Fruit fly (Drosophila melanogaster): Measurements from ENCODE around the gene Lsd-2.

Gene Lsd-2

dm6 chrX:15070137-15070536 lies 5.9 kb downstream of the Lsd-2 start:
- TF ChIP-seq Myc (optimal IDR thresholded peaks at IDR 0.05) (no peak), ttk (optimal IDR thresholded peaks at IDR 0.05) (no peak), insv (optimal IDR thresholded peaks at IDR 0.05) (no peak), psq (optimal IDR thresholded peaks at IDR 0.05) (no peak), Sin3A (optimal IDR thresholded peaks at IDR 0.05) (no peak), h (optimal IDR thresholded peaks at IDR 0.05) (no peak)

dm6 chrX:15069417-15069896 lies 6.6 kb downstream of the Lsd-2 start:
- no peak for TF ChIP-seq ttk (optimal IDR thresholded peaks at IDR 0.05)
- TF ChIP-seq psq (optimal IDR thresholded peaks at IDR 0.05): no peak
- no peak for TF ChIP-seq Myc (optimal IDR thresholded peaks at IDR 0.05)
- no peak for TF ChIP-seq Sin3A (optimal IDR thresholded peaks at IDR 0.05)
- TF ChIP-seq insv (optimal IDR thresholded peaks at IDR 0.05): no peak
- no peak for TF ChIP-seq h (optimal IDR thresholded peaks at IDR 0.05)

DNA sequence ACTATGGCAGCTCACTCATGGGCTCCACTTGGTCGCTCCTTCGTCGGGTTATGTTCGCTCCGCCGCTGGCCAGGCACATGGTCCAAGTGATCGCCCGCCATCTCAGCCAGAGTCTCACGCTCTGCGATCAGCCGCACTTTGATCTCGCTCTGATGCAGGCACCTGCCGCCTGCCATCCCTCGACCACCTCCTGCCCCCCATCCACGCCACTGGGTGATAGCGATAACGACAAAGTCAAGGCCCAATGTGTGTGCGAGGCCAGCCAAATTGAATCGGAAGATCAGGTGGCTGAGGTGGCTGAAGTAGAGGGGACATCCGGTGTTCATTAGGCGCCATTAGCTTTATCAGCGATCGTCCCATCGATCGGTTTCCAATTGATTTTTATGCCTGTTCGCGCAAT lies 7.5 kb downstream of the Lsd-2 start:
- TF ChIP-seq h (optimal IDR thresholded peaks at IDR 0.05) (no peak), insv (optimal IDR thresholded peaks at IDR 0.05) (no peak), Myc (optimal IDR thresholded peaks at IDR 0.05) (no peak), psq (optimal IDR thresholded peaks at IDR 0.05) (no peak), ttk (optimal IDR thresholded peaks at IDR 0.05) (no peak), Sin3A (optimal IDR thresholded peaks at IDR 0.05) (no peak)

DNA sequence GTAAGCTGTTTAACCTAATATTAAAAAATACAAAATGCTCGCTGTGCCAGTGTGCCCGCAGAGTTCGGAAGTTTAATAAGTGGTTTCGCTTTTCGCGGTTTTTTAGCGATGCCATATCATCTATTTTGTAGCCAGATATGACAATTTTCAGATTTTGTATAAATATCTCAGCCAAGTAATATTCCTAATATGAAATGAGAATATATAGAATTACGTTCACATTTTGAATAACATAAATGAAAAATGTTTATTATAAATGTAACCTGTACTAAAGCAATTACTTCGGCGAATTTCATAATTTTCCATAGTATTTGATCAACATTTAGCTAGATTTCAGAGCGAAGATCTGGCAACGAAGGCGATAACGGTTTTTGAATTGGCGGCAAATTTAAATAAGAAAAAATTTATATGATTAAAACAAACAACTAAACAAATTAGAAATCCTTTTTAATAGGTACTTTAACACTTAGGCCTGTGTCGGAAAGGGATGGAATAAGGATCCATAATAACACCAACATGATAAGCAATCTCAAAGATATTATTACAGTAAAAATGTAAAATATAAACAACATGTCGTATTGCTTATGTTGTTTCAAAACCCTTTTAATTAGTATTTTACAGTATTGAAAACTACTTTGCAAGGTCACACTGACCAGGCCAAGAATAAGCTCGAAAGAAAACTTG lies 9.5 kb downstream of the Lsd-2 start, which contains the start of the genes opm and dob:
Gene opm (minus strand): TSS at position 59 of the 684 bp plus-strand sequence.
Gene dob (plus strand): TSS at position 634 of the 684 bp plus-strand sequence.
- no peak for TF ChIP-seq h (optimal IDR thresholded peaks at IDR 0.05)
- TF ChIP-seq Sin3A (optimal IDR thresholded peaks at IDR 0.05): no peak
- no peak for TF ChIP-seq ttk (optimal IDR thresholded peaks at IDR 0.05)
- TF ChIP-seq Myc (optimal IDR thresholded peaks at IDR 0.05): no peak
- no peak for TF ChIP-seq insv (optimal IDR thresholded peaks at IDR 0.05)
- TF ChIP-seq psq (optimal IDR thresholded peaks at IDR 0.05): no peak

DNA sequence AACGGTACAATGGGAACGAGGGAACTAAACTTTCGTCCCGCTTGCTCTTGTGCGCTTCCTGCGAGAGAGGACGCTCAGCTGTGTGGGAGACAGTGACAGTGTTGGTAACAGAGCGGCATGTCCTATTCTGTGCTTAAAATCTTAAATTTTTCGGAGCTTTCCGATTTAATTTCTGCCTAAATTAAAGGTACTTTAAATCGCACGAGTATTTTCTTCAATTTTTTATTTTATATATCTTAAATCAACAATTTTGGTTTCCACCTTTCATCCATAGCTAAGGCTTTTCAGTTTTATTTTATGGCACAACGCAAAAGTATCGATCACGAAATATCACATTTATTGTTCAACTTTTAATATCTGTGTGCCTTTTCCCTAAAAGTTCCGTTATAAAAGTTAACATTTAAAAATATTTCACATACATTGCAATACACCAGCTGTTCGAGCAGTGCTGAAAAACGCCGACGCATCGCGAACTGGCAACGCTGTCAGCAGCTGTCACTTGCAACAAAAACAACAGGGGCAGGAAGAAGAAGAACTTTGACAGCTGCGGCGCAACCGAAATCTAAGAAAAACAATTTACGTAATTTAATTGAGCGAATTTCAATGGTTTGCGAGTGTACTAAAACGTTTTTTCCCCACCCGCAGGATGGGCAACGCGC lies 12.5 kb downstream of the Lsd-2 start, which contains the start of the genes hiw and ND-B18:
Gene hiw (minus strand): TSS at position 26 of the 659 bp plus-strand sequence.
Gene ND-B18 (plus strand): TSS at position 330 of the 659 bp plus-strand sequence.
- TF ChIP-seq Sin3A (optimal IDR thresholded peaks at IDR 0.05): no peak
- TF ChIP-seq insv (optimal IDR thresholded peaks at IDR 0.05): no peak
- no peak for TF ChIP-seq ttk (optimal IDR thresholded peaks at IDR 0.05)
- TF ChIP-seq psq (optimal IDR thresholded peaks at IDR 0.05): no peak
- TF ChIP-seq Myc (optimal IDR thresholded peaks at IDR 0.05): no peak
- TF ChIP-seq h (optimal IDR thresholded peaks at IDR 0.05): no peak

- TF ChIP-seq Sin3A (optimal IDR thresholded peaks at IDR 0.05) (no peak), h (optimal IDR thresholded peaks at IDR 0.05) (no peak), Myc (optimal IDR thresholded peaks at IDR 0.05) (no peak), ttk (optimal IDR thresholded peaks at IDR 0.05) (no peak), insv (optimal IDR thresholded peaks at IDR 0.05) (no peak), psq (optimal IDR thresholded peaks at IDR 0.05) (no peak)
These were observed 13.4 kb downstream of the Lsd-2 start for dm6 chrX:15062619-15063018.

dm6 chrX:15048713-15049112 lies 27.3 kb downstream of the Lsd-2 start:
- TF ChIP-seq h (optimal IDR thresholded peaks at IDR 0.05) (no peak), Myc (optimal IDR thresholded peaks at IDR 0.05) (no peak), Sin3A (optimal IDR thresholded peaks at IDR 0.05) (no peak), insv (optimal IDR thresholded peaks at IDR 0.05) (no peak), psq (optimal IDR thresholded peaks at IDR 0.05) (no peak), ttk (optimal IDR thresholded peaks at IDR 0.05) (no peak)

DNA sequence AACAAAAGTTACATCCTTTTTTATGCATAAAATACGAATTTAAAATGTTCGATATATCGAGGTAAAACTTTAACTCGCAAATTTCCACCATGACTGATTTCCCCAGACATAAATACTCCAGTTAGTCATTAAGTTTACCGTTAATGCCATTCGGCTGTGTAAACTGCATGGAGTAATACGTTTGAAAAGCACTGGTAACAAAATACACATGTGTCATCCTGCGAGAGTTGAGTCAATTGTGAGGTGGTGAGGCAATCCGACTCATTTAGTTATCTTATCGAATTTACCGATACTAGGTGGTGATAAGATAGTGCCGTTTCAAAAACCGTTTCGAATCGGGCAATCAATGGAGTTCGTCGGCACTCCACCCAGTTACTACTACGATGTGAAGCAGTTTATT lies 30.4 kb downstream of the Lsd-2 start:
- TF ChIP-seq h (optimal IDR thresholded peaks at IDR 0.05): no peak
- no peak for TF ChIP-seq psq (optimal IDR thresholded peaks at IDR 0.05)
- no peak for TF ChIP-seq insv (optimal IDR thresholded peaks at IDR 0.05)
- TF ChIP-seq ttk (optimal IDR thresholded peaks at IDR 0.05): no peak
- TF ChIP-seq Sin3A (optimal IDR thresholded peaks at IDR 0.05): no peak
- TF ChIP-seq Myc (optimal IDR thresholded peaks at IDR 0.05): no peak

DNA sequence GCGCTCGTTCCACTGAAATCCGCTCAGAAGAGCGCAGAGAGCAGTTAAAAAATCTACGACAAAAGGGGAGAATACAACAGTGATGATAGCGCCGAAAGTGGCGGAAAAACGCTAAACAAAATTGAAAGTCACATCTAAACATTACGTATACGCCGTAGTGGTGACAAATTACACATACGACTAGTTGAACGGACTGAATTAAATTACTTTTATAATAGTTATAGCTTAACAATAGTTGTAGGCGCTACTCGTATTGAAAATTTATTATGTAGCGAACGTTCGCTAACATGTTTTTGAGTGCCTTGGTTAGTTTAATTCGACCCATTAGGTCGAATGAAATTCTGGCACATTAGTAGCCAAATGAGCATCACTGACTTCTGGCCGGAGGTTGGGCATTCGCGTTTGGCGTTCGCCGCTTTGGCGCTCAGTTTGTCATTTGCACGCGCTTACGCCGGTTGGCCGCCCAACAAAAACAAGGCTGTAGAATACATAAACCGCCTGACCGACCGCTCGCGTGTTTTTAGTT lies 32.3 kb downstream of the Lsd-2 start, which contains the start of gene CG5541:
Gene CG5541 (plus strand): TSS at position 424 of the 526 bp plus-strand sequence.
- TF ChIP-seq insv (optimal IDR thresholded peaks at IDR 0.05) (no peak), psq (optimal IDR thresholded peaks at IDR 0.05) (no peak), h (optimal IDR thresholded peaks at IDR 0.05) (no peak), Sin3A (optimal IDR thresholded peaks at IDR 0.05) (no peak)

- no peak for TF ChIP-seq Myc (optimal IDR thresholded peaks at IDR 0.05)
- TF ChIP-seq psq (optimal IDR thresholded peaks at IDR 0.05): no peak
- TF ChIP-seq h (optimal IDR thresholded peaks at IDR 0.05): no peak
- no peak for TF ChIP-seq insv (optimal IDR thresholded peaks at IDR 0.05)
- TF ChIP-seq Sin3A (optimal IDR thresholded peaks at IDR 0.05): no peak
- TF ChIP-seq ttk (optimal IDR thresholded peaks at IDR 0.05): no peak
These were observed 32.9 kb downstream of the Lsd-2 start for dm6 chrX:15043013-15043699.

DNA sequence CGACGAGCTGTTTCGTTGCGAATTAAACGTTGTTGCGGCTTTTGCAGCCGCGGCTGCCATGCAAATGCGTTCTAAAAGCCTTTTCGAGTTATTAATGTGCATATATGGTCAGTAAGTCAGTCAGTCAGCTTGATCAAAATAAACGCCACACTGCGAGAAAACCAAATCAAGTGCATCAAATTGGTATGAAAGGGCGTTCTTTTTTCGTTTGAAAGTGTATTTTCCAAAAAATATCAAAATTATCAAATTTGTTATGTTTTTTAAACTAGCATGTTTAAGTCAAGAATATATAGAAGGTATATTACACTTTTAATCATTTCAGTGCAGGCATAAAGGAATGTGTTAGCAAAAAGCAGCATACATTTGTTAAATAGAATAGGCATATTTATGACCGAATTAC lies 33.5 kb downstream of the Lsd-2 start:
- TF ChIP-seq Sin3A (optimal IDR thresholded peaks at IDR 0.05) (no peak), psq (optimal IDR thresholded peaks at IDR 0.05) (no peak), h (optimal IDR thresholded peaks at IDR 0.05) (no peak), Myc (optimal IDR thresholded peaks at IDR 0.05) (no peak), insv (optimal IDR thresholded peaks at IDR 0.05) (no peak), ttk (optimal IDR thresholded peaks at IDR 0.05) (no peak)
